Worm (Caenorhabditis elegans) whole organism, L4 larva: ENCODE measurements around the gene frm-2.

Source experiments
- Y5F2A.4 ChIP-seq: fragments of 200-800 bp; sonication (Bioruptor generic); optimal IDR thresholded peaks from 2 replicates; lab custom pipeline; 2018; ENCODE audit warnings: mild to moderate bottlenecking, missing genetic modification characterization, missing compliant biosample characterization
- egl-27 ChIP-seq: sonication (generic microtip); optimal IDR thresholded peaks from 3 replicates; lab custom pipeline; 2017; ENCODE audit warnings: missing biosample characterization, missing genetic modification reagents, missing genetic modification characterization
- lin-39 ChIP-seq: fragments of 150-350 bp; optimal IDR thresholded peaks from 2 replicates; lab custom pipeline; 2014; ENCODE audit warnings: missing biosample characterization, missing genetic modification reagents, missing genetic modification characterization
- lir-3 ChIP-seq: sonication (generic microtip); optimal IDR thresholded peaks from 2 replicates; lab custom pipeline; 2016; ENCODE audit warnings: mild to moderate bottlenecking, missing genetic modification characterization, missing compliant biosample characterization
- mep-1 ChIP-seq: fragments of 150-350 bp; sonication (generic microtip); optimal IDR thresholded peaks from 3 replicates; lab custom pipeline; 2014; ENCODE audit warnings: missing biosample characterization, missing genetic modification characterization
- nhr-25 ChIP-seq: sonication (generic microtip); optimal IDR thresholded peaks from 2 replicates; lab custom pipeline; 2017; ENCODE audit warnings: missing genetic modification characterization, mild to moderate bottlenecking, missing compliant biosample characterization, antibody characterized with exemption, moderate library complexity, borderline replicate concordance; ENCODE audit not compliant: insufficient read depth
- nhr-41 ChIP-seq: fragments of 200-800 bp; sonication (Bioruptor generic); IDR thresholded peaks from 2 replicates; pipeline ENCODE4 v1.3.6; 2022; ENCODE audit warnings: missing genetic modification reagents, missing genetic modification characterization, missing compliant biosample characterization
- nhr-77 ChIP-seq: fragments of 150-350 bp; optimal IDR thresholded peaks from 2 replicates; lab custom pipeline; 2014; ENCODE audit warnings: missing biosample characterization, missing genetic modification characterization
- pha-4 ChIP-seq, 2 experiments: fragments of 150-350 bp in 1 of 2; fragments of 200-800 bp in 1 of 2; sonication (Bioruptor generic) in 1 of 2; IDR thresholded peaks in 1 of 2; optimal IDR thresholded peaks in 1 of 2; 2 replicates each; pipeline versions ENCODE4 v1.3.6 to Lab custom; 2014 to 2022; ENCODE audit warnings: missing genetic modification characterization in 2 of 2, missing genetic modification reagents in 2 of 2, missing biosample characterization in 1 of 2, missing compliant biosample characterization in 1 of 2
- pqm-1 ChIP-seq: sonication (generic microtip); optimal IDR thresholded peaks from 2 replicates; lab custom pipeline; 2017; ENCODE audit warnings: missing biosample characterization, missing genetic modification characterization
- zfp-3 ChIP-seq: fragments of 200-800 bp; sonication (Bioruptor generic); conservative IDR thresholded peaks from 2 replicates; pipeline ENCODE4 v1.3.6; 2022; ENCODE audit warnings: missing genetic modification reagents, missing genetic modification characterization, missing compliant biosample characterization
- ztf-11 ChIP-seq: fragments of 150-350 bp; optimal IDR thresholded peaks from 2 replicates; lab custom pipeline; 2014; ENCODE audit warnings: missing biosample characterization, missing genetic modification characterization

- TF ChIP-seq lir-3 (tag; lab: Kevin White, UChicago) (no peak), nhr-41 (GFP tag; lab: Robert Waterston, UW) (no peak), nhr-25 (tag; lab: Kevin White, UChicago) (no peak), pqm-1 (no peak), lin-39 (tag; lab: Kevin White, UChicago) (no peak), nhr-77 (tag; lab: Kevin White, UChicago) (no peak), mep-1 (no peak), egl-27 (tag; lab: Kevin White, UChicago) (no peak), ztf-11 (tag; lab: Kevin White, UChicago) (no peak), zfp-3 (GFP tag; lab: Robert Waterston, UW) (no peak), Y5F2A.4 (no peak), pha-4 (GFP tag; IDR thresholded peaks at IDR 0.05; lab: Robert Waterston, UW) (no peak), pha-4 (tag; optimal IDR thresholded peaks at IDR 0.05; lab: Kevin White, UChicago) (no peak)
Measured at ce11 chrIII:5990090-5990489, 8.2 kb upstream of the frm-2 start.
